Worm (Caenorhabditis elegans): ENCODE results near the gene K04F1.8.
A peak's percentile ranks its signal among the peaks of the same experiment; 100 is the strongest.

The K04F1.8 gene

ce11 chrV:1624340-1624739 is 42.7 kb upstream of the K04F1.8 start, which contains the start of gene nhr-110 (continued):
- no peak for TF ChIP-seq hlh-6 (tag; optimal IDR thresholded peaks at IDR 0.05)

DNA sequence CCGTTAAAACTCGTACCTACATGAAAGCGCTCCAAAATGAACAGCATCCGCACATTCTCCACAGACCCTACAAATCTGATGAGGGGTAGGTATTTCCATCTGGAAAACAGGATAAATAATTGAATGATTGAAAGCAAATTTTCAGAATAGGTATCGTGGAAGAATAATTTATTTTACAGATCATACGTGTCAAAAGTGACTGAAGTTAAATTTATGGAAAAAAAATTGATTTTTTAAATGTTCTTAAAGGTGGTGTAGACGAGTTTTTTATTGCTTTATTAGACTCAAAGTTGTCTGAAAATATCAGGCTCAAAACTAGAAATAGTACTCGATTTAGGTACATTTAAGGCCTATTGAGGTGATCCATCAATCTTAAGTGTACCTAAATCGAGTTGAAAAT is 40.3 kb upstream of the K04F1.8 start, which contains the start of gene nhr-237:
Gene nhr-237, minus strand, starts transcription at position 101 of the 400 bp plus-strand sequence.
- TF ChIP-seq syd-9 (tag; optimal IDR thresholded peaks at IDR 0.05): no peak

DNA sequence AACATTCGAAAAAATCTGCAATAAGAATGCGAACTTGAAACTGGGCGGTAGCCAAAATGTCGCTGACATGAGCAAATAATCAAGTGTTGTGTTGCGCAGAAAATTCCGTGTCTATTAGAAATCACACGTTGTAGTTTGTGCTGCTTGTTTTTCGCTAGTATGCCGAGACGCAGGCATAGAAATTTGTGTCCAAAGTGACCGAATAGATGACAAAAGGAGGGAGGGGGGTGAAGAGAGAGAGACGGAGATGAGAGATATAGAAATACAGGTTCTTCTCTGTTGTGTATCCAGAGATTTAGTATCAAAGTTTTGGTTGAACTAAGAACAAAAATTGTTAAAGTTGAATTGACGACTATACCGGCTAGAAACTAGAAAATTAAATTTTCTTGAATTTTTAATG is 39.7 kb upstream of the K04F1.8 start:
- TF ChIP-seq gmeb-2 (tag; optimal IDR thresholded peaks at IDR 0.05) (no peak), ets-4 (tag; optimal IDR thresholded peaks at IDR 0.05) (no peak), C38D4.7 (GFP tag; optimal IDR thresholded peaks at IDR 0.05) (no peak), sox-2 (GFP tag; IDR thresholded peaks at IDR 0.05) (no peak), ztf-16 (tag; optimal IDR thresholded peaks at IDR 0.05) (no peak), sdc-2 (tag; optimal IDR thresholded peaks at IDR 0.05) (no peak), lin-11 (tag; optimal IDR thresholded peaks at IDR 0.05) (no peak), unc-55 (GFP tag; optimal IDR thresholded peaks at IDR 0.05) (no peak), unc-3 (GFP tag; conservative IDR thresholded peaks at IDR 0.05) (no peak), unc-3 (tag; optimal IDR thresholded peaks at IDR 0.05) (no peak), ceh-14 (tag; optimal IDR thresholded peaks at IDR 0.05) (no peak), ceh-22 (tag; optimal IDR thresholded peaks at IDR 0.05) (no peak), pag-3 (tag; optimal IDR thresholded peaks at IDR 0.05; ENCODE audit: borderline replicate concordance) (no peak), ceh-18 (tag; optimal IDR thresholded peaks at IDR 0.05) (peak; percentile 0), rnt-1 (tag; optimal IDR thresholded peaks at IDR 0.05) (no peak), ceh-48 (tag; optimal IDR thresholded peaks at IDR 0.05) (no peak), ref-2 (tag; optimal IDR thresholded peaks at IDR 0.05) (no peak), fkh-10 (GFP tag; optimal IDR thresholded peaks at IDR 0.05) (no peak), nhr-11 (tag; optimal IDR thresholded peaks at IDR 0.05) (no peak), elt-4 (tag; optimal IDR thresholded peaks at IDR 0.05) (no peak), ttx-3 (tag; optimal IDR thresholded peaks at IDR 0.05) (no peak), hlh-8 (tag; optimal IDR thresholded peaks at IDR 0.05) (no peak), dmd-4 (tag; optimal IDR thresholded peaks at IDR 0.05; ENCODE audit: borderline replicate concordance) (no peak), hlh-13 (GFP tag; optimal IDR thresholded peaks at IDR 0.05) (no peak), npax-4 (tag; optimal IDR thresholded peaks at IDR 0.05) (no peak), nfya-1 (tag; optimal IDR thresholded peaks at IDR 0.05) (peak; percentile 25), ceh-31 (tag; optimal IDR thresholded peaks at IDR 0.05) (no peak), fax-1 (tag; optimal IDR thresholded peaks at IDR 0.05) (no peak), tbx-2 (tag; optimal IDR thresholded peaks at IDR 0.05) (peak; percentile 10), unc-86 (tag; optimal IDR thresholded peaks at IDR 0.05) (no peak), F13H6.1 (tag; optimal IDR thresholded peaks at IDR 0.05) (peak; percentile 62), ceh-6 (GFP tag; optimal IDR thresholded peaks at IDR 0.05) (no peak), dve-1 (tag; optimal IDR thresholded peaks at IDR 0.05) (peak; percentile 38), pqm-1 (tag; optimal IDR thresholded peaks at IDR 0.05) (no peak), lim-6 (tag; optimal IDR thresholded peaks at IDR 0.05) (no peak), hlh-15 (tag; optimal IDR thresholded peaks at IDR 0.05) (no peak), zip-5 (tag; optimal IDR thresholded peaks at IDR 0.05) (no peak)

- TF ChIP-seq sox-4 (tag; optimal IDR thresholded peaks at IDR 0.05): no peak
- TF ChIP-seq ahr-1 (tag; optimal IDR thresholded peaks at IDR 0.05): no peak
- TF ChIP-seq hlh-15 (tag; optimal IDR thresholded peaks at IDR 0.05): no peak
- TF ChIP-seq che-1 (tag; optimal IDR thresholded peaks at IDR 0.05): no peak
- TF ChIP-seq mec-3 (tag; optimal IDR thresholded peaks at IDR 0.05; ENCODE audit: borderline replicate concordance): no peak
- TF ChIP-seq nhr-11 (tag; optimal IDR thresholded peaks at IDR 0.05): no peak
- TF ChIP-seq ceh-31 (tag; optimal IDR thresholded peaks at IDR 0.05): no peak
- TF ChIP-seq fkh-6 (tag; optimal IDR thresholded peaks at IDR 0.05): no peak
- TF ChIP-seq T23F11.4 (GFP tag; optimal IDR thresholded peaks at IDR 0.05): no peak
- no peak for TF ChIP-seq madf-2 (tag; optimal IDR thresholded peaks at IDR 0.05)
- no peak for TF ChIP-seq hlh-8 (tag; optimal IDR thresholded peaks at IDR 0.05)
- TF ChIP-seq unc-86 (tag; optimal IDR thresholded peaks at IDR 0.05): no peak
- no peak for TF ChIP-seq hlh-6 (tag; optimal IDR thresholded peaks at IDR 0.05)
- no peak for TF ChIP-seq unc-3 (GFP tag; conservative IDR thresholded peaks at IDR 0.05)
- TF ChIP-seq unc-3 (tag; optimal IDR thresholded peaks at IDR 0.05): no peak
- no peak for TF ChIP-seq dmd-4 (tag; optimal IDR thresholded peaks at IDR 0.05; ENCODE audit: borderline replicate concordance)
- TF ChIP-seq ceh-18 (tag; optimal IDR thresholded peaks at IDR 0.05): no peak
- no peak for TF ChIP-seq tbx-2 (tag; optimal IDR thresholded peaks at IDR 0.05)
- no peak for TF ChIP-seq zip-5 (tag; optimal IDR thresholded peaks at IDR 0.05)
- no peak for TF ChIP-seq fkh-10 (GFP tag; optimal IDR thresholded peaks at IDR 0.05)
- TF ChIP-seq ceh-14 (tag; optimal IDR thresholded peaks at IDR 0.05): no peak
Measured at ce11 chrV:1629329-1629728, 37.7 kb upstream of the K04F1.8 start, which contains the start of gene nhr-238. Gene nhr-238, minus strand, starts transcription at chrV:1629432.
